Worm (Caenorhabditis elegans): ENCODE measurements around the gene H41C03.3.

DNA sequence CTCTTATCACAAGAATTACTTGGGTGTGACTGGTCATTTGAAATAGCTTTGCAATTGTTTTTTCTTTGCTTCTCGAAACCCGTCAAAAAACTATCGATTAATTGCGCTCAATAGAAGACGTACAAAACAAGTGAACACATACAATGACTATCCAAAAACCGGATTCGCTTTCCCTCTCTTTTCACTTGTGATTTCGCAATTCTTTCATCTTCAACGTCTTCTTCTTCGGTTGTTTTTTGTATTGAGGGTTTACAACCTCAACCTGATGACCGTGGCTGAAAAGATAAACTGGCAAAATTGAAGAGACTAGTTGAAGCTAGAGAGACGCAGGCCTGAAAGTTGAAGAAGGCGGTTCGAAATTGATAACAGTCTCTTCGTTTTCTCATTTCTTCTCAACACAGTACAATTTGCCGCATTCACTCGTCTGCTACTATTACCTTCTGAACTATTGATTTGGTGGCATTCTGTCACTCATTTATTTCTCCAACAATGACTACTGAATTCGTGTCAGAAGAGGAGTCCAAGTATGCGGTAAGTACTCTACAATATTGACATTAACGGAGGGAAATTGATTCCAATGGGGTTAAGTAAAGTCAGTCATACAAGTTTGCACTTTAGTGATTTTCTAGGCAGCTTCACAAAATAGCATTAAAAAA is 40.5 kb downstream of the H41C03.3 start:
- no peak for TF ChIP-seq pha-4 (tag; optimal IDR thresholded peaks at IDR 0.05)
- no peak for TF ChIP-seq nhr-76 (tag; optimal IDR thresholded peaks at IDR 0.05)
- no peak for TF ChIP-seq unc-62 (GFP tag; optimal IDR thresholded peaks at IDR 0.05)
- TF ChIP-seq mab-5 (tag; optimal IDR thresholded peaks at IDR 0.05): no peak
- no peak for TF ChIP-seq ztf-11 (tag; optimal IDR thresholded peaks at IDR 0.05)
- TF ChIP-seq sem-2 (GFP tag; optimal IDR thresholded peaks at IDR 0.05): no peak
- no peak for TF ChIP-seq lsy-2 (tag; optimal IDR thresholded peaks at IDR 0.05)
- no peak for TF ChIP-seq tbx-8 (GFP tag; optimal IDR thresholded peaks at IDR 0.05)
- no peak for TF ChIP-seq blmp-1 (tag; optimal IDR thresholded peaks at IDR 0.05)
- TF ChIP-seq elt-3 (tag; optimal IDR thresholded peaks at IDR 0.05): no peak
- no peak for TF ChIP-seq elt-1 (tag; optimal IDR thresholded peaks at IDR 0.05; ENCODE audit: borderline replicate concordance, insufficient read depth)
- TF ChIP-seq unc-39 (tag; optimal IDR thresholded peaks at IDR 0.05): no peak
